Fruit fly (Drosophila melanogaster): ENCODE measurements around the gene CG9578.
"Not testable (repeated sequence)": the region's sequence is repeated elsewhere in the genome, so short reads cannot be mapped to it uniquely, and the experiment has no call there.

Gene CG9578

dm6 chrX:20162586-20162985 lies 7.4 kb upstream of the CG9578 start:
- TF ChIP-seq ttk (optimal IDR thresholded peaks at IDR 0.05) (no peak), Sin3A (optimal IDR thresholded peaks at IDR 0.05) (no peak), psq (optimal IDR thresholded peaks at IDR 0.05) (no peak), Myc (optimal IDR thresholded peaks at IDR 0.05) (no peak), insv (optimal IDR thresholded peaks at IDR 0.05) (no peak), h (optimal IDR thresholded peaks at IDR 0.05) (no peak)

dm6 chrX:20165773-20166412 lies 4.1 kb upstream of the CG9578 start, which contains the start of gene Phf7:
Gene Phf7 (minus strand): TSS chrX:20165830.
- TF ChIP-seq Sin3A (optimal IDR thresholded peaks at IDR 0.05), result no peak
- TF ChIP-seq psq (optimal IDR thresholded peaks at IDR 0.05), result no peak
- TF ChIP-seq Myc (optimal IDR thresholded peaks at IDR 0.05), result no peak
- no peak for TF ChIP-seq ttk (optimal IDR thresholded peaks at IDR 0.05)
- no peak for TF ChIP-seq insv (optimal IDR thresholded peaks at IDR 0.05)
- TF ChIP-seq h (optimal IDR thresholded peaks at IDR 0.05), result no peak

dm6 chrX:20166484-20167038 lies 3.5 kb upstream of the CG9578 start, which contains the start of gene CG9577:
Gene CG9577 (plus strand): TSS chrX:20166673.
- TF ChIP-seq psq (optimal IDR thresholded peaks at IDR 0.05), result no peak
- TF ChIP-seq ttk (optimal IDR thresholded peaks at IDR 0.05), result no peak
- TF ChIP-seq Sin3A (optimal IDR thresholded peaks at IDR 0.05), result no peak
- TF ChIP-seq Myc (optimal IDR thresholded peaks at IDR 0.05), result no peak
- no peak for TF ChIP-seq h (optimal IDR thresholded peaks at IDR 0.05)
- TF ChIP-seq insv (optimal IDR thresholded peaks at IDR 0.05), result no peak

DNA sequence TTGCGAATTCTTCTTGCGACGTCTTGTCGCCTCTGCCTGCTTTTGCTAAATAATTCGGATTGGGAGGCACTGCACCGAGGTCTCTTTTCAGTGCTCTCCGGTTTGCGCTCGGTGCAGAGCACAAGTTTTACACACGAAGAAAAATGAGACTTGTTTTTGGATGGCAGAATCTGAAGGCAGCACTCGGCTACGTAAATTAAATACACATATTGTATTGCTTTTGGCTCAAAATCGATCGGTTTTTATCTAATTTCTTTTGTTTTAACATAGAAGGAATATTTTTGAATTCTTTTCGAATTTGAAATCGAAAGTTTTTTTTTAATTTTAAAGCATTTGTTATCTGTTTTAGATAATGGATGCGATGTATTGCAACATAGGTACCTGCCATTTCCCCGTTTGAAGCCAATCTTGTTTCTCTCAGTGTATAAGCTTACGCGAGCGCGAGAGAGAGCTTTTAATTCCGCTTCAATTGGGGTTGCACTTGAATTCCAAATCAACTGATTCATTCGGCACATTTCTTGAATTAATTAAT lies 3.5 kb downstream of the CG9578 start, which contains the start of gene AnxB10:
TSS of gene AnxB10 (minus strand) at position 51 of the 532 bp plus-strand sequence.
- TF ChIP-seq Myc (optimal IDR thresholded peaks at IDR 0.05), result no peak
- TF ChIP-seq Sin3A (optimal IDR thresholded peaks at IDR 0.05), result no peak
- TF ChIP-seq insv (optimal IDR thresholded peaks at IDR 0.05), result no peak
- TF ChIP-seq h (optimal IDR thresholded peaks at IDR 0.05), result no peak

DNA sequence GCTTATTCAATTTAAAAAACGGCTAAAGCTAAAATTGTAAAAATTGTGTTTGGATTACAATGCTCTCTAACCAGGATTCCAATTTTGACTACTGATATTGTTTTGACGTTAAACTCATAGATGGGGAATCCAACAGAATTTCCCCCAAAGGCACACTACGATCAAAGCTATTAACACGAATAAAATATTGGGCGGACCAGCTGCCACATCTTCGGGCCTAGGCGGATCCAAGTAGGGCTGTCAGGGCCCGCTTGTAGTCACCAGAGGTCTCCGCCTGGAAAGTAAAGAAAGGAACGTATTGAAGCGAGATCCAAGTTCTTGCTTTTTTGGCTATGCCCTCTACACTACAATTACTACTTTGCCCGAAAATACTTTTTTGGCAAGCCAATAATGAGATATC lies 8.5 kb downstream of the CG9578 start, which contains the start of gene Sdic1:
TSS of gene Sdic1 (minus strand) at position 101 of the 400 bp plus-strand sequence.
- TF ChIP-seq insv, psq, ttk (optimal IDR thresholded peaks at IDR 0.05): not testable (repeated sequence)

DNA sequence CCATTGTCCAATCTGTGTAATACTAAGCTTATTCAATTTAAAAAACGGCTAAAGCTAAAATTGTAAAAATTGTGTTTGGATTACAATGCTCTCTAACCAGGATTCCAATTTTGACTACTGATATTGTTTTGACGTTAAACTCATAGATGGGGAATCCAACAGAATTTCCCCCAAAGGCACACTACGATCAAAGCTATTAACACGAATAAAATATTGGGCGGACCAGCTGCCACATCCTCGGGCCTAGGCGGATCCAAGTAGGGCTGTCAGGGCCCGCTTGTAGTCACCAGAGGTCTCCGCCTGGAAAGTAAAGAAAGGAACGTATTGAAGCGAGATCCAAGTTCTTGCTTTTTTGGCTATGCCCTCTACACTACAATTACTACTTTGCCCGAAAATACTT lies 16.4 kb downstream of the CG9578 start, which contains the start of gene Sdic2:
TSS of gene Sdic2 (minus strand) at position 101 of the 400 bp plus-strand sequence.
- TF ChIP-seq Myc, Sin3A, ttk (optimal IDR thresholded peaks at IDR 0.05): not testable (repeated sequence)

DNA sequence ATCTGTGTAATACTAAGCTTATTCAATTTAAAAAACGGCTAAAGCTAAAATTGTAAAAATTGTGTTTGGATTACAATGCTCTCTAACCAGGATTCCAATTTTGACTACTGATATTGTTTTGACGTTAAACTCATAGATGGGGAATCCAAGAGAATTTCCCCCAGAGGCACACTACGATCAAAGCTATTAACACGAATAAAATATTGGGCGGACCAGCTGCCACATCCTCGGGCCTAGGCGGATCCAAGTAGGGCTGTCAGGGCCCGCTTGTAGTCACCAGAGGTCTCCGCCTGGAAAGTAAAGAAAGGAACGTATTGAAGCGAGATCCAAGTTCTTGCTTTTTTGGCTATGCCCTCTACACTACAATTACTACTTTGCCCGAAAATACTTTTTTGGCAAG lies 24.1 kb downstream of the CG9578 start, which contains the start of gene Sdic3:
TSS of gene Sdic3 (minus strand) at position 101 of the 400 bp plus-strand sequence.
- not testable (repeated sequence) for TF ChIP-seq insv, Myc, psq (optimal IDR thresholded peaks at IDR 0.05)

dm6 chrX:20201833-20202232 lies 31.8 kb downstream of the CG9578 start, which contains the start of gene SdicA:
Gene SdicA (minus strand): TSS chrX:20201933.
- not testable (repeated sequence) for TF ChIP-seq h, Myc, psq (optimal IDR thresholded peaks at IDR 0.05)

DNA sequence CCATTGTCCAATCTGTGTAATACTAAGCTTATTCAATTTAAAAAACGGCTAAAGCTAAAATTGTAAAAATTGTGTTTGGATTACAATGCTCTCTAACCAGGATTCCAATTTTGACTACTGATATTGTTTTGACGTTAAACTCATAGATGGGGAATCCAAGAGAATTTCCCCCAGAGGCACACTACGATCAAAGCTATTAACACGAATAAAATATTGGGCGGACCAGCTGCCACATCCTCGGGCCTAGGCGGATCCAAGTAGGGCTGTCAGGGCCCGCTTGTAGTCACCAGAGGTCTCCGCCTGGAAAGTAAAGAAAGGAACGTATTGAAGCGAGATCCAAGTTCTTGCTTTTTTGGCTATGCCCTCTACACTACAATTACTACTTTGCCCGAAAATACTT lies 39.5 kb downstream of the CG9578 start, which contains the start of gene SdicB:
TSS of gene SdicB (minus strand) at position 101 of the 400 bp plus-strand sequence.
- not testable (repeated sequence) for TF ChIP-seq psq, ttk, h (optimal IDR thresholded peaks at IDR 0.05)

- TF ChIP-seq Sin3A, h, psq (optimal IDR thresholded peaks at IDR 0.05): not testable (repeated sequence)
Measured at dm6 chrX:20217159-20217558, 47.1 kb downstream of the CG9578 start, which contains the start of gene SdicC. Gene SdicC (minus strand): TSS chrX:20217259.

Measured in Kc167 (cell line).